Worm (Caenorhabditis elegans) whole organism, L1 larva: ENCODE results near the gene ZK593.2.
"Not testable (repeated sequence)": the region's sequence is repeated elsewhere in the genome, so short reads cannot be mapped to it uniquely, and the experiment has no call there.

Source experiments
- C16A3.4 ChIP-seq: fragments of 150-350 bp; optimal IDR thresholded peaks from 2 replicates; lab custom pipeline; 2014; ENCODE audit warnings: missing biosample characterization, missing genetic modification characterization
- ama-1 ChIP-seq: fragments of 150-350 bp; optimal IDR thresholded peaks from 2 replicates; lab custom pipeline; 2014
- blmp-1 ChIP-seq: fragments of 150-350 bp; optimal IDR thresholded peaks from 2 replicates; lab custom pipeline; 2014; ENCODE audit warnings: missing biosample characterization, missing genetic modification characterization
- ceh-63 ChIP-seq: fragments of 200-800 bp; sonication (Bioruptor generic); optimal IDR thresholded peaks from 2 replicates; lab custom pipeline; 2018; ENCODE audit warnings: mild to moderate bottlenecking, missing genetic modification characterization, missing compliant biosample characterization
- ceh-88 ChIP-seq: fragments of 200-800 bp; sonication (Bioruptor generic); IDR thresholded peaks from 2 replicates; pipeline ENCODE4 v1.3.6; 2022; ENCODE audit warnings: missing genetic modification characterization, missing compliant biosample characterization
- efl-1 ChIP-seq, 4 experiments: fragments of 150-350 bp; optimal IDR thresholded peaks in 3 of 4; peaks in 1 of 4; 1 replicate in 1 of 4; 2 replicates in 3 of 4; lab custom pipeline; 2014; ENCODE audit warnings: missing biosample characterization in 2 of 4, missing genetic modification characterization in 2 of 4, missing genetic modification reagents in 2 of 4
- egl-13 ChIP-seq: sonication (generic microtip); optimal IDR thresholded peaks from 2 replicates; lab custom pipeline; 2016; ENCODE audit warnings: missing genotype, missing genetic modification reagents, missing genetic modification characterization, missing compliant biosample characterization
- elt-2 ChIP-seq: sonication (generic microtip); optimal IDR thresholded peaks from 2 replicates; lab custom pipeline; 2016; ENCODE audit warnings: missing genetic modification characterization, mild to moderate bottlenecking, inconsistent platforms, missing compliant biosample characterization, missing genetic modification reagents
- elt-3 ChIP-seq, 6 experiments: fragments of 150-350 bp in 1 of 6; sonication (generic microtip); optimal IDR thresholded peaks; 2 replicates each; lab custom pipeline; 2017 to 2018; ENCODE audit warnings: missing biosample characterization in 6 of 6, missing genetic modification characterization in 6 of 6, inconsistent platforms in 1 of 6
- ets-5 ChIP-seq: fragments of 200-800 bp; sonication (Bioruptor generic); IDR thresholded peaks from 2 replicates; pipeline ENCODE4 v1.3.6; 2022; ENCODE audit warnings: missing genetic modification characterization, missing compliant biosample characterization
- fkh-4 ChIP-seq: sonication (generic microtip); optimal IDR thresholded peaks from 2 replicates; lab custom pipeline; 2016; ENCODE audit warnings: missing compliant biosample characterization, missing genetic modification characterization, borderline replicate concordance
- grh-1 ChIP-seq: fragments of 200-800 bp; sonication (Bioruptor generic); IDR thresholded peaks from 2 replicates; pipeline ENCODE4 v1.3.6; 2022; ENCODE audit warnings: missing genetic modification reagents, missing genetic modification characterization, missing compliant biosample characterization
- hlh-17 ChIP-seq: fragments of 200-800 bp; sonication (Bioruptor generic); optimal IDR thresholded peaks from 2 replicates; lab custom pipeline; 2018; ENCODE audit warnings: missing genetic modification characterization, mild to moderate bottlenecking, missing compliant biosample characterization, moderate library complexity, borderline replicate concordance
- hpl-2 ChIP-seq: fragments of 150-350 bp; optimal IDR thresholded peaks from 2 replicates; lab custom pipeline; 2014; ENCODE audit warnings: missing biosample characterization, missing genetic modification reagents, missing genetic modification characterization
- jun-1 ChIP-seq: fragments of 150-350 bp; optimal IDR thresholded peaks from 2 replicates; lab custom pipeline; 2014; ENCODE audit warnings: missing biosample characterization, missing genetic modification reagents, missing genetic modification characterization
- lin-14 ChIP-seq: fragments of 200-800 bp; sonication (Bioruptor generic); optimal IDR thresholded peaks from 2 replicates; lab custom pipeline; 2018; ENCODE audit warnings: mild to moderate bottlenecking, missing genetic modification characterization, moderate library complexity, missing compliant biosample characterization
- lir-3 ChIP-seq: sonication (generic microtip); optimal IDR thresholded peaks from 2 replicates; lab custom pipeline; 2016; ENCODE audit warnings: mild to moderate bottlenecking, missing genetic modification characterization, moderate library complexity, missing compliant biosample characterization; ENCODE audit not compliant: poor library complexity
- mdl-1 ChIP-seq, 2 experiments: fragments of 150-350 bp; optimal IDR thresholded peaks; 2 replicates each; lab custom pipeline; 2014 to 2017; ENCODE audit warnings: missing biosample characterization in 2 of 2, missing genetic modification characterization in 2 of 2, inconsistent platforms in 1 of 2
- mef-2 ChIP-seq: fragments of 150-350 bp; optimal IDR thresholded peaks from 2 replicates; lab custom pipeline; 2014; ENCODE audit warnings: missing biosample characterization, missing genetic modification characterization
- mep-1 ChIP-seq: fragments of 150-350 bp; optimal IDR thresholded peaks from 2 replicates; lab custom pipeline; 2014; ENCODE audit warnings: missing biosample characterization, missing genetic modification characterization
- nhr-11 ChIP-seq: fragments of 150-350 bp; optimal IDR thresholded peaks from 2 replicates; lab custom pipeline; 2014; ENCODE audit warnings: missing biosample characterization, missing genetic modification characterization
- nhr-12 ChIP-seq: sonication (generic microtip); optimal IDR thresholded peaks from 2 replicates; lab custom pipeline; 2017; ENCODE audit warnings: missing biosample characterization, missing genetic modification characterization
- nhr-20 ChIP-seq: sonication (generic microtip); optimal IDR thresholded peaks from 2 replicates; lab custom pipeline; 2016; ENCODE audit warnings: mild to moderate bottlenecking, missing genetic modification characterization, missing compliant biosample characterization
- nhr-237 ChIP-seq: fragments of 150-350 bp; optimal IDR thresholded peaks from 2 replicates; lab custom pipeline; 2014; ENCODE audit warnings: missing biosample characterization, missing genetic modification characterization
- nhr-28 ChIP-seq: fragments of 150-350 bp; optimal IDR thresholded peaks from 2 replicates; lab custom pipeline; 2014; ENCODE audit warnings: missing biosample characterization, missing genetic modification characterization
- nhr-84 ChIP-seq: sonication (generic microtip); optimal IDR thresholded peaks from 2 replicates; lab custom pipeline; 2017; ENCODE audit warnings: missing biosample characterization, missing genetic modification characterization
- rnt-1 ChIP-seq: sonication (generic microtip); optimal IDR thresholded peaks from 2 replicates; lab custom pipeline; 2016; ENCODE audit warnings: mild to moderate bottlenecking, missing genetic modification characterization, moderate library complexity, missing compliant biosample characterization
- snpc-4 ChIP-seq: fragments of 150-350 bp; optimal IDR thresholded peaks from 2 replicates; lab custom pipeline; 2014; ENCODE audit warnings: missing biosample characterization, missing genetic modification characterization
- snu-23 ChIP-seq: sonication (generic microtip); optimal IDR thresholded peaks from 2 replicates; lab custom pipeline; 2016; ENCODE audit warnings: missing genetic modification characterization, missing compliant biosample characterization
- sox-4 ChIP-seq: sonication (generic microtip); optimal IDR thresholded peaks from 2 replicates; lab custom pipeline; 2016; ENCODE audit warnings: missing genetic modification characterization, missing compliant biosample characterization
- sptf-1 ChIP-seq: fragments of 150-350 bp; optimal IDR thresholded peaks from 2 replicates; lab custom pipeline; 2014; ENCODE audit warnings: missing biosample characterization, missing genetic modification characterization
- unc-130 ChIP-seq: fragments of 150-350 bp; optimal IDR thresholded peaks from 2 replicates; lab custom pipeline; 2017; ENCODE audit warnings: missing biosample characterization, missing genetic modification characterization, inconsistent platforms
- unc-62 ChIP-seq: fragments of 150-350 bp; optimal IDR thresholded peaks from 2 replicates; lab custom pipeline; 2014; ENCODE audit warnings: missing biosample characterization, missing genetic modification reagents, missing genetic modification characterization
- unc-86 ChIP-seq: sonication (generic microtip); optimal IDR thresholded peaks from 2 replicates; lab custom pipeline; 2016; ENCODE audit warnings: missing genetic modification characterization, missing compliant biosample characterization
- unc-98 ChIP-seq: fragments of 200-800 bp; sonication (Bioruptor generic); IDR thresholded peaks from 2 replicates; pipeline ENCODE4 v1.3.6; 2022; ENCODE audit warnings: missing genetic modification characterization, missing compliant biosample characterization
- xbp-1 ChIP-seq: sonication (generic microtip); optimal IDR thresholded peaks from 2 replicates; lab custom pipeline; 2016; ENCODE audit warnings: missing genetic modification characterization, missing compliant biosample characterization
- ztf-11 ChIP-seq, 2 experiments: sonication (generic microtip); optimal IDR thresholded peaks; 2 replicates each; lab custom pipeline; 2016 to 2017; ENCODE audit warnings: missing genetic modification characterization in 2 of 2, missing biosample characterization in 1 of 2, missing compliant biosample characterization in 1 of 2

Gene ZK593.2

ce11 chrIV:10949510-10949909, 36.3 kb downstream of the ZK593.2 start, which contains the start of gene nsph-3.1:
nsph-3.1 (plus strand) TSS chrIV:10949810.
- TF ChIP-seq elt-2 (tag; lab: Kevin White, UChicago) (no peak), nhr-84 (tag; lab: Kevin White, UChicago) (no peak), ceh-63 (GFP tag; lab: Kevin White, UChicago) (no peak), jun-1 (tag; lab: Kevin White, UChicago) (no peak), snu-23 (GFP tag; lab: Kevin White, UChicago) (no peak), nhr-20 (tag; lab: Kevin White, UChicago) (no peak), lir-3 (tag; lab: Kevin White, UChicago) (no peak), hlh-17 (GFP tag; lab: Kevin White, UChicago) (no peak), egl-13 (tag; lab: Kevin White, UChicago) (no peak), mef-2 (tag; lab: Kevin White, UChicago) (no peak), unc-86 (no peak), unc-98 (no peak), blmp-1 (tag; lab: Kevin White, UChicago) (no peak), nhr-12 (tag; lab: Kevin White, UChicago) (no peak), fkh-4 (tag; lab: Kevin White, UChicago) (no peak), ceh-88 (GFP tag; lab: Robert Waterston, UW) (no peak), nhr-28 (tag; lab: Kevin White, UChicago) (no peak), unc-62 (GFP tag; lab: Kevin White, UChicago) (no peak), xbp-1 (no peak)

DNA sequence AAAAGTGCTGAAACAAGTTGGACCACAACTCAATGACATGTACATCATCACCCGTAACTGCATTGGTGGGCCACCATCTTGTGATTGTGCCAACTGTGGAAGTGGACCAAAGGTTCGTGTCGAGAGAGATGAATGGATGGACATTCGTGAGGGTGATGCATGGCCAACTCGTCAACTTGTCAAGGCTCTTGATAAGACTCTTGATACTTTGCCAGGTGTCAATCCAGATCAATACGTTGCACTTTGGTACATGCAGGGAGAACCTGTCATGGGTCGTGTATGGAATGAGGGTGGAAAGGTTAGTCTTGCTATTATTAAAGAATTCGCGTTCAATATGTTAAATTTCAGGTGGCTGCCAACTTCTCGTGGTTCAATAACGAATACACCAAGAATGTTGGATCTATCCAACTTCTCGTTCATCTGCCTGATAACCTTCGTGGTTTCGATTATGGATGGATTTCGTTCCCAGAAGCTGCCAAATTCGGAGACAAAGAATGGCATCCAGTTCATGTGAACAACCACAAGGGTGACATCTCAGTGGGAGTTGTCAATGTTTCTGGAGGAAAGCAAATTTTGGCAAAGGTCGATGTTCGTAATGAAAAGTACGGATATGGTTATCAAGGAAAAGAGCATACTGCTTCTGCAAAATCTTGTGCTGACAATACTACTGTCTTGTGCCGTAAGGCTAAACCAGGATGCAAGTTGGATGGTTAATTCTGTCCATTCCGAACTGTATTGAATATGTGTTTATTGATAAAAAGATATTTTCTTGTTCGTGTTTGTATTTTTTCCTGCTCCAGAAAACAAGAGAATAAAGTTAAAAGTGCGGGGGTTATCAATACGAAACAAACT, 37.4 kb downstream of the ZK593.2 start:
- no peak for TF ChIP-seq efl-1 (optimal IDR thresholded peaks at IDR 0.05; lab: Kevin White, UChicago)
- peak in 1 of 2 experiments; percentile 92 for TF ChIP-seq efl-1 (GFP tag; optimal IDR thresholded peaks at IDR 0.05 in 1 of 2; lab: Kevin White, UChicago)
- TF ChIP-seq nhr-237: no peak

DNA sequence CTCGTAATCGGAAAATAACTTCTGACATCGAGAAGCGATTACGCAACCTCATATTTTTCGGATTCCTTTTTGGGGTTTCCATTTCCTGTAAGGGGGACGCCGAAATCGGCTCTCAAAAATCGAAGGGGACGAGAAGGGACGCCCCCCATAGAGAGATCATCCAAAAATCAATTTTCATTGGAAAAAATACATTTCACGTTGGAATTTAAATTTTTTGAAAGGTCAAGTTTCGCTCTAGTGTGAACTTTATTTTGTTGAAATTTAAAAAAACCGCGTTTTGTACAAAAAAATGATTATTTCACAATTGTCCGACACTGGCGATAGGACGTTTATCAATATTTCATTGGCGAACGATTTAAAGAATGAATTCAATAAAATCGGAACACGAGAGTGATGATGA, 38.8 kb downstream of the ZK593.2 start, which contains the start of gene Y69E1A.3:
Gene Y69E1A.3, plus strand, starts transcription at position 301 of the 400 bp plus-strand sequence.
- TF ChIP-seq sptf-1 (tag; lab: Kevin White, UChicago) (no peak), ama-1 (lab: Kevin White, UChicago) (no peak), snpc-4 (tag; lab: Kevin White, UChicago) (no peak), jun-1 (tag; lab: Kevin White, UChicago) (no peak), elt-3 (tag; optimal IDR thresholded peaks at IDR 0.05; lab: Kevin White, UChicago) (no peak), ets-5 (GFP tag; lab: Robert Waterston, UW) (no peak), elt-2 (tag; lab: Kevin White, UChicago) (no peak), grh-1 (GFP tag; lab: Robert Waterston, UW) (no peak), ceh-63 (GFP tag; lab: Kevin White, UChicago) (no peak), blmp-1 (tag; lab: Kevin White, UChicago) (no peak), ztf-11 (tag; optimal IDR thresholded peaks at IDR 0.05; lab: Kevin White, UChicago) (no peak)
- TF ChIP-seq, all 84 proteins: peak for 0

DNA sequence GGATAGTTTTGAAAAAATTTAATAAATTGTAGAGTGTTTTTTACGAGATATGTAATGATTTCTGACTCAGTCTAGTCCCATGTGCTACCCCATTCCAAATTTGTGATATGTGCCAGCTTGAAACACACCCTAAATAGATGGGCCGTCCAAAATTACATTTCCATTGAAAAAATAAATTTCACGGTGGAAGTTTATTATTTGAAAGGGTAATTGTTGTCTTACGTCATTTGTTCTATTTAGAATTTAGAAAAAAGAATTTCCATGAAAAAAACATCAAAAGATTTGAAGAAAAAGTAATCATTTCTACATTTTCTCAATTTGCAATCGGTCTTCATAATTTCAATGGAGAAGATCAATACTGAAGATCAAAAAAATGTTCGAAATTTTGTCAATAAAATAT, 41.8 kb downstream of the ZK593.2 start, which contains the start of gene Y69E1A.4:
Gene Y69E1A.4, plus strand, starts transcription at position 301 of the 400 bp plus-strand sequence.
- TF ChIP-seq fkh-4, unc-130, nhr-20 (tag; lab: Kevin White, UChicago): not testable (repeated sequence)

DNA sequence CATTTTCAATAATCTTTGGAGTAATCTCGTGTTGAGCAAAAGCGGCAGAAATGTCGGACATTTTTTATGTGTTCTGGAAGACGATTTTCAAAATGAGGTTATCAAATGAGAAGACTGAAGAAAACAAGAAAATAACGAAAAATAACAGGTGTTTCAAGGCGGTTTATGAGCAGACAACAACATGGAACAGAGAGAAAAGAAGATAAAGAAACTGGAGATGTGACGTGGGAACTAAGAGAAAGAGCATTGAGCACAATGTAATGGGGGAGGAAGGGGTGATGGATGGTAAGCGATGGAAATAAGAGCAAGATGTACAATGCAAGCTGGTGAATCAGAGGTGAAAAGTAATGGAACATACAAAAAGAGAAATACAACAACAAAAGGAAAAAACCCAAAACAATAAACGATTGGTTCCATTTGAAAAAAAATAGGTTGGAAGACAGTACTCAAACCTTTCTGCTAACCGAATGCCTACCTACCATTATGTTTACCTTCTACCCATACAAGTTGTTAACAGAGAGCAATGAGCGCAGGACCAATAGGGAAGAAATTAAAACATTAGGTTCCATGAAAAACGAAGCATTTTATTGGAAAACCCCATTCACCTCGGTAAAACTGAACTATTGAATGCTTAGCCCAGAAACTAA, 44.5 kb downstream of the ZK593.2 start, which contains the start of gene Y69E1A.5:
Gene Y69E1A.5, minus strand, starts transcription at position 73 of the 647 bp plus-strand sequence.
- TF ChIP-seq unc-98 (no peak), mdl-1 (tag; optimal IDR thresholded peaks at IDR 0.05; lab: Kevin White, UChicago) (no peak), nhr-11 (tag; lab: Kevin White, UChicago) (no peak), mep-1 (no peak), efl-1 (optimal IDR thresholded peaks at IDR 0.05; lab: Kevin White, UChicago) (no peak), efl-1 (GFP tag; optimal IDR thresholded peaks at IDR 0.05 in 1 of 2; lab: Kevin White, UChicago) (peak in 1 of 2 experiments; percentile 81), hpl-2 (GFP tag; lab: Kevin White, UChicago) (no peak), rnt-1 (peak; percentile 62), C16A3.4 (tag; lab: Kevin White, UChicago) (no peak), fkh-4 (tag; lab: Kevin White, UChicago) (no peak), jun-1 (tag; lab: Kevin White, UChicago) (no peak), lin-14 (GFP tag; lab: Kevin White, UChicago) (peak; percentile 72), snu-23 (GFP tag; lab: Kevin White, UChicago) (no peak), hlh-17 (GFP tag; lab: Kevin White, UChicago) (no peak), sox-4 (tag; lab: Kevin White, UChicago) (no peak)
